Worm (Caenorhabditis elegans): ENCODE data around the gene W07G4.7.

Gene W07G4.7

ce11 chrV:13018761-13019160, 15.7 kb downstream of the W07G4.7 start, which contains the start of gene fmi-1:
TSS of gene fmi-1 (plus strand) at chrV:13019061.
- no peak for TF ChIP-seq nhr-85 (tag)
- no peak for TF ChIP-seq efl-1 (optimal IDR thresholded peaks at IDR 0.05)
- TF ChIP-seq efl-1 (GFP tag; optimal IDR thresholded peaks at IDR 0.05 in 1 of 2), result no peak
- TF ChIP-seq ceh-63 (GFP tag; optimal IDR thresholded peaks at IDR 0.05), result no peak
- no peak for TF ChIP-seq unc-98 (GFP tag; IDR thresholded peaks at IDR 0.05)
- TF ChIP-seq nhr-90 (tag; optimal IDR thresholded peaks at IDR 0.05; ENCODE audit: poor library complexity), result no peak
- no peak for TF ChIP-seq zag-1 (tag; optimal IDR thresholded peaks at IDR 0.05)
- no peak for TF ChIP-seq fkh-10 (GFP tag; optimal IDR thresholded peaks at IDR 0.05)
- TF ChIP-seq hlh-4 (tag; optimal IDR thresholded peaks at IDR 0.05), result no peak
- TF ChIP-seq jun-1 (tag; optimal IDR thresholded peaks at IDR 0.05), result no peak
- no peak for TF ChIP-seq nhr-84 (tag; optimal IDR thresholded peaks at IDR 0.05)
- TF ChIP-seq ztf-4 (tag; optimal IDR thresholded peaks at IDR 0.05), result no peak
- no peak for TF ChIP-seq snpc-4 (tag; optimal IDR thresholded peaks at IDR 0.05)
- TF ChIP-seq hlh-17 (GFP tag; optimal IDR thresholded peaks at IDR 0.05; ENCODE audit: borderline replicate concordance), result no peak
- no peak for TF ChIP-seq mef-2 (tag; optimal IDR thresholded peaks at IDR 0.05)
- TF ChIP-seq mdl-1 (tag; optimal IDR thresholded peaks at IDR 0.05), result no peak

ce11 chrV:13018233-13018632, 16.3 kb downstream of the W07G4.7 start:
- no peak for TF ChIP-seq egl-27 (tag; optimal IDR thresholded peaks at IDR 0.05)
- TF ChIP-seq isw-1 (GFP tag; IDR thresholded peaks at IDR 0.05), result no peak
- TF ChIP-seq ceh-8 (GFP tag; optimal IDR thresholded peaks at IDR 0.05), result no peak
- TF ChIP-seq snu-23 (GFP tag; optimal IDR thresholded peaks at IDR 0.05), result no peak
- no peak for TF ChIP-seq hlh-4 (tag; optimal IDR thresholded peaks at IDR 0.05)
- TF ChIP-seq unc-30 (tag; optimal IDR thresholded peaks at IDR 0.05), result no peak
- no peak for TF ChIP-seq sup-37 (GFP tag; optimal IDR thresholded peaks at IDR 0.05)
- TF ChIP-seq elt-2 (tag; optimal IDR thresholded peaks at IDR 0.05), result no peak
- TF ChIP-seq ets-5 (GFP tag; IDR thresholded peaks at IDR 0.05), result no peak
- no peak for TF ChIP-seq C34B4.2 (tag; optimal IDR thresholded peaks at IDR 0.05)
- TF ChIP-seq pqm-1 (tag; optimal IDR thresholded peaks at IDR 0.05), result no peak
- no peak for TF ChIP-seq dpl-1 (GFP tag; optimal IDR thresholded peaks at IDR 0.05)
- TF ChIP-seq unc-86 (tag; optimal IDR thresholded peaks at IDR 0.05), result no peak
- TF ChIP-seq C04F5.9 (tag; optimal IDR thresholded peaks at IDR 0.05), result no peak
- TF ChIP-seq mdl-1 (tag; optimal IDR thresholded peaks at IDR 0.05), result no peak
- TF ChIP-seq mef-2 (tag; optimal IDR thresholded peaks at IDR 0.05), result no peak
- TF ChIP-seq unc-62 (GFP tag; optimal IDR thresholded peaks at IDR 0.05), result no peak
- TF ChIP-seq egl-13 (tag; optimal IDR thresholded peaks at IDR 0.05), result no peak
- TF ChIP-seq tlp-1 (tag; optimal IDR thresholded peaks at IDR 0.05), result no peak

ce11 chrV:13013844-13014243, 20.7 kb downstream of the W07G4.7 start, which contains the start of gene F15B9.6:
TSS of gene F15B9.6 (plus strand) at chrV:13014144.
- TF ChIP-seq mab-9 (GFP tag; IDR thresholded peaks at IDR 0.05) (no peak), efl-1 (optimal IDR thresholded peaks at IDR 0.05) (no peak), efl-1 (GFP tag; optimal IDR thresholded peaks at IDR 0.05 in 1 of 2) (peak in 1 of 2 experiments; percentile 47)

- TF ChIP-seq aly-2 (tag; optimal IDR thresholded peaks at IDR 0.05) (no peak), C34B4.2 (tag; optimal IDR thresholded peaks at IDR 0.05) (no peak), snpc-4 (tag; optimal IDR thresholded peaks at IDR 0.05) (no peak), nhr-71 (tag; optimal IDR thresholded peaks at IDR 0.05) (no peak), blmp-1 (tag; optimal IDR thresholded peaks at IDR 0.05) (no peak), efl-1 (optimal IDR thresholded peaks at IDR 0.05) (no peak), efl-1 (GFP tag; optimal IDR thresholded peaks at IDR 0.05 in 1 of 2) (no peak), sptf-1 (tag; optimal IDR thresholded peaks at IDR 0.05) (no peak)
Observed at ce11 chrV:13013158-13013557, 21.3 kb downstream of the W07G4.7 start, which contains the start of gene try-10. TSS of gene try-10 (minus strand) at chrV:13013258.
